Worm (Caenorhabditis elegans) whole organism, mixed stage, embryonic: Measurements from ENCODE around the gene gck-4.

Experiments used
- elt-3 ChIP-seq: fragments of 150-350 bp; optimal IDR thresholded peaks from 2 replicates; lab custom pipeline; 2014; ENCODE audit warnings: missing biosample characterization, missing genetic modification characterization
- nhr-76 ChIP-seq: sonication (generic microtip); optimal IDR thresholded peaks from 2 replicates; lab custom pipeline; 2017; ENCODE audit warnings: missing biosample characterization, missing genetic modification characterization
- pha-4 ChIP-seq: fragments of 150-350 bp; optimal IDR thresholded peaks from 2 replicates; lab custom pipeline; 2018; ENCODE audit warnings: missing biosample characterization, missing genetic modification reagents, missing genetic modification characterization
- snpc-4 ChIP-seq: fragments of 150-350 bp; optimal IDR thresholded peaks from 2 replicates; lab custom pipeline; 2014; ENCODE audit warnings: missing biosample characterization, missing genetic modification characterization
- unc-39 ChIP-seq: fragments of 150-350 bp; optimal IDR thresholded peaks from 2 replicates; lab custom pipeline; 2014; ENCODE audit warnings: missing biosample characterization, missing genetic modification characterization

DNA sequence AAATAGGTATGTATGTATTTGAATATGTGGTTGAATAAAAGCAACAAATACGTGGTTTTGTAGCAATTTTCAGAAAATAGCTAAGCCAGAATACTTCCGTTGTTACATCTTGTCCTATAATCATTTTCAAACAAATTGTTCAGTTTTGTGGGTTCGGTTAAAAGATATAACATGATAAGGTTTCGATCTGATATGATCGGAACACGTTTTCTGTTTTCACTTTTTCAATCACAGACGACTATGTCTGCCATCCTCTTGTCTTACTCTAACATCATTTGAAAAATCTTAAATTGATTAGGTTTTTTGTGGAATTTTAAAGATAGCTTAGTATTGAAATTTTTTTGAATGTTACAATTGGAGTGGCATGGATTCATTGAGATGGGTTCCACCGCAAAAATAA is 49.3 kb downstream of the gck-4 start:
- no peak for TF ChIP-seq elt-3 (tag; lab: Kevin White, UChicago)
- TF ChIP-seq snpc-4, result no peak
- no peak for TF ChIP-seq unc-39 (tag; lab: Kevin White, UChicago)
- no peak for TF ChIP-seq pha-4 (tag; lab: Kevin White, UChicago)
- TF ChIP-seq nhr-76 (tag; lab: Kevin White, UChicago), result no peak
